Worm (Caenorhabditis elegans): ENCODE measurements around the gene Y5H2A.4.

- TF ChIP-seq ama-1 (optimal IDR thresholded peaks at IDR 0.05) (no peak), hmg-4 (GFP tag; optimal IDR thresholded peaks at IDR 0.05) (no peak), scrt-1 (GFP tag; IDR thresholded peaks at IDR 0.05) (no peak)
Observed at ce11 chrV:2233177-2233576, 41.0 kb downstream of the Y5H2A.4 start, which contains the start of gene nhr-96.

Measured in whole organism, early embryonic.